Worm (Caenorhabditis elegans) whole organism, young adult: ENCODE measurements around the gene C15B12.9.

Experiments used
- B0336.3 ChIP-seq: fragments of 200-800 bp; sonication (Bioruptor generic); IDR thresholded peaks from 2 replicates; pipeline ENCODE4 v1.3.6; 2022; ENCODE audit warnings: missing genetic modification characterization, missing compliant biosample characterization
- D2030.7 ChIP-seq: fragments of 200-800 bp; sonication (Bioruptor generic); IDR thresholded peaks from 2 replicates; pipeline ENCODE4 v1.3.6; 2022; ENCODE audit warnings: missing genetic modification reagents, missing genetic modification characterization, missing compliant biosample characterization
- attf-5 ChIP-seq: fragments of 200-800 bp; sonication (Bioruptor generic); optimal IDR thresholded peaks from 2 replicates; lab custom pipeline; 2018; ENCODE audit warnings: mild to moderate bottlenecking, missing genetic modification characterization, missing compliant biosample characterization
- dpl-1 ChIP-seq: fragments of 150-350 bp; optimal IDR thresholded peaks from 2 replicates; lab custom pipeline; 2014; ENCODE audit warnings: missing biosample characterization, missing genetic modification reagents, missing genetic modification characterization
- madf-10 ChIP-seq: sonication (generic microtip); optimal IDR thresholded peaks from 2 replicates; lab custom pipeline; 2016; ENCODE audit warnings: mild to moderate bottlenecking, missing genetic modification characterization, missing compliant biosample characterization
- mes-4 ChIP-seq: sonication (generic microtip); optimal IDR thresholded peaks from 2 replicates; lab custom pipeline; 2016; ENCODE audit warnings: missing genotype, missing genetic modification characterization, missing compliant biosample characterization
- nhr-90 ChIP-seq: sonication (generic microtip); optimal IDR thresholded peaks from 2 replicates; lab custom pipeline; 2016; ENCODE audit warnings: missing genotype, mild to moderate bottlenecking, missing genetic modification characterization, missing compliant biosample characterization
- tbx-9 ChIP-seq: sonication (generic microtip); optimal IDR thresholded peaks from 2 replicates; lab custom pipeline; 2016; ENCODE audit warnings: borderline replicate concordance, missing genetic modification characterization, inconsistent platforms, missing compliant biosample characterization

ce11 chrX:6499736-6500135 lies 31.1 kb downstream of the C15B12.9 start, which contains the start of gene actl-1:
- TF ChIP-seq attf-5 (GFP tag; lab: Kevin White, UChicago), result no peak
- TF ChIP-seq nhr-90 (tag; lab: Kevin White, UChicago), result no peak
- no peak for TF ChIP-seq dpl-1 (GFP tag; lab: Kevin White, UChicago)
- no peak for TF ChIP-seq mes-4 (tag; lab: Kevin White, UChicago)
- TF ChIP-seq madf-10, result no peak
- no peak for TF ChIP-seq B0336.3 (GFP tag; lab: Robert Waterston, UW)
- no peak for TF ChIP-seq tbx-9 (tag; lab: Kevin White, UChicago)
- TF ChIP-seq D2030.7, result no peak
